Worm (Caenorhabditis elegans): ENCODE results near the gene Y39A3A.4.
A peak's percentile ranks its signal among the peaks of the same experiment; 100 is the strongest.
"Not testable (repeated sequence)": the region's sequence is repeated elsewhere in the genome, so short reads cannot be mapped to it uniquely, and the experiment has no call there.

Y39A3A.4 gene

DNA sequence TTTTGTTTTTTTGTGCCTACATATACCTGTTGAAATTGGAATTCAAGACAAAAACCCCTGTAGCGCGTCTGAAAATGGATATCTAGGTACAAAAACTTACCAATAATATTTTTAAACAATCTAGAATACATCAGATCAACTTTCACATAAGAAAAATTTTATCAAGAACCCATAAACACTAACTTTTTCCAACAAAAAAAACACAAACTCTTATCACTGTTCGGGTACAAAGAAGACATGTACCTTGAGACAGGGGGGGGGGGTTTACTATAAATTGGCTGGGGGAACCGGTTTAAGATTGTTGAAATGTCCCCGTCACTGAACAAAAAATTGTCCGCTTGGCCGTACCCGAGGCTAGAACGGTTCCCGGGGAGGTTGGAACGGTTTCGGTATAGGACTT lies 6.1 kb upstream of the Y39A3A.4 start, which contains the start of gene cpt-3:
Gene cpt-3 (plus strand): TSS at position 301 of the 400 bp plus-strand sequence.
- not testable (repeated sequence) for TF ChIP-seq B0336.3 (GFP tag; IDR thresholded peaks at IDR 0.05); F52B5.7 (tag; optimal IDR thresholded peaks at IDR 0.05); hmg-20 (GFP tag; IDR thresholded peaks at IDR 0.05)

DNA sequence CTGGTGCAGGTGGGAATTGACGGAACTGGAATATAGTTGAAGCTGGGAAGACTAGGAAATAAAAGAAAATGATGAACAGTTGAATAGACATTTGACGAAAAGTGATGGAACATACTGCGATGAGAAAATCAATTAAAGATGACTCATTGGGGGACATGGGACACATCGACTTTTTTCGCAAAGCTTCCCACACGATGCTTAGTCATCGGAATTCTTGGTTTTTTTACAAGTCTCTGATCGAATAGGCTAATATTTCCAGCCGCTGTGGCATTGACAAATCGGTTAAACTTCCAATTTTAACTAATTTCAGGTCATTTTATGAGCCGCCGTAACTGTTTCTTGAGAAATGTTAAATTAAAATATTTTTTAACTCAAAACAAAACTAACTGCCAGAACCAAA lies 8.1 kb downstream of the Y39A3A.4 start, which contains the start of gene Y39A3A.3:
Gene Y39A3A.3 (minus strand): TSS at position 101 of the 400 bp plus-strand sequence.
- TF ChIP-seq attf-3 (GFP tag; conservative IDR thresholded peaks at IDR 0.05) (no peak), rpc-1 (optimal IDR thresholded peaks at IDR 0.05) (no peak), rpc-1 (tag; optimal IDR thresholded peaks at IDR 0.05) (no peak), mcd-1 (GFP tag; IDR thresholded peaks at IDR 0.05) (no peak), dox-1 (GFP tag; IDR thresholded peaks at IDR 0.05) (no peak), lin-35 (GFP tag; optimal IDR thresholded peaks at IDR 0.05) (no peak), dpff-1 (tag; optimal IDR thresholded peaks at IDR 0.05) (no peak), repo-1 (tag; optimal IDR thresholded peaks at IDR 0.05) (no peak), ekl-4 (GFP tag; IDR thresholded peaks at IDR 0.05) (no peak), gei-17 (GFP tag; optimal IDR thresholded peaks at IDR 0.05) (no peak), sdz-38 (tag; optimal IDR thresholded peaks at IDR 0.05) (no peak)

DNA sequence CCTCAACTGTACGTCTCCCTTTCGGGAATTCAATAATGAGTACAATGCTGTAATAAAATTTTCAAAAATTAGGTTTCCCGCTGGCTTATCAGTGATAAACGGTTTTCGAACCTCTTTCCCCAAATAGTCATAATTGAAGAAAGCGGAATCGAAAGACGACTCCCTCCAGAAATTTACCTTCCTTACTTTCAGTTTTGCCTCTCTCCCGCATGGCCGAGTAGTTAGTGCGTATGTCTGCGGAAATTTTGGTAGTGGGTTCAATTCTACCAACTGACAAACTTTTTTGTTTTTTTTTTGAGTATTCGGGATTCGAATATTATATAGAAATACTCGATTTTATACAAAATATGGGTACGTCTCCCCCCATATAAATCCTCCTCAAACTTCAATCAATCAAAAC lies 11.5 kb downstream of the Y39A3A.4 start:
- peak; percentile 82 for TF ChIP-seq tbp1 (GFP tag; optimal IDR thresholded peaks at IDR 0.05)
- not testable (repeated sequence) for TF ChIP-seq rpc-1 (optimal IDR thresholded peaks at IDR 0.05)
- TF ChIP-seq rpc-1 (tag; optimal IDR thresholded peaks at IDR 0.05) = peak; percentile 56
- peak; percentile 62 for TF ChIP-seq B0261.1 (tag; optimal IDR thresholded peaks at IDR 0.05)
- TF ChIP-seq lin-26 (GFP tag; IDR thresholded peaks at IDR 0.05) = peak; percentile 79

DNA sequence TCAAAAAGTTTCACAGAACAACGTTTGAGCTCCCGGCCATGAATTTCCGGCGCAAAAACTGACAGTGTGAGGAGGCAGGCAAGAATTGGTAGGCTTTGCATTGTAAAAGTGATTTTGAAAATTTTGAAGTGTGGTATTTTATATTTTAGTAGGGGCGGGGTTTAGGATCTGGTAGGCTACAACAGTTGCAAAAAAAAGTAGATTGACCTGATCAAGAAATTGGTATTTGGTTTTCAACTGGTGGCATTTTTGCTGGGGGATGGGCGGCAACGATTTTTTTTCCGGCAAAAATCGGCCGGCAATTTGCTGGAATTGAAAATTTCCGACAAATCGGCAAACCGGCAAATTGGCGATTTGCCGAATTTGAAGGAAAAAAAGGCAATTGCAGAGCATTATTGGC lies 15.5 kb downstream of the Y39A3A.4 start, which contains the start of gene ins-16:
Gene ins-16 (minus strand): TSS at position 101 of the 400 bp plus-strand sequence.
- no peak for TF ChIP-seq B0261.1 (tag; optimal IDR thresholded peaks at IDR 0.05)
- TF ChIP-seq dpff-1 (tag; optimal IDR thresholded peaks at IDR 0.05) = no peak
- no peak for TF ChIP-seq rcor-1 (GFP tag; IDR thresholded peaks at IDR 0.05)
- TF ChIP-seq bed-2 (GFP tag; IDR thresholded peaks at IDR 0.05) = no peak
- no peak for TF ChIP-seq chd-7 (tag; optimal IDR thresholded peaks at IDR 0.05)
- TF ChIP-seq snpc-4 (GFP tag; optimal IDR thresholded peaks at IDR 0.05) = no peak
- TF ChIP-seq snpc-4 (tag; optimal IDR thresholded peaks at IDR 0.05) = no peak
- TF ChIP-seq him-1 (tag; optimal IDR thresholded peaks at IDR 0.05) = no peak
- TF ChIP-seq Y53F4B.3 (GFP tag; IDR thresholded peaks at IDR 0.05) = no peak
- TF ChIP-seq nhr-90 (tag; optimal IDR thresholded peaks at IDR 0.05) = no peak
- TF ChIP-seq ZK185.1 (tag; optimal IDR thresholded peaks at IDR 0.05; ENCODE audit: poor library complexity, severe bottlenecking) = no peak
- TF ChIP-seq ceh-79 (tag; optimal IDR thresholded peaks at IDR 0.05) = no peak
- no peak for TF ChIP-seq lin-54 (GFP tag; optimal IDR thresholded peaks at IDR 0.05)
- no peak for TF ChIP-seq efl-1 (GFP tag; optimal IDR thresholded peaks at IDR 0.05)
- TF ChIP-seq ztf-26 (tag; optimal IDR thresholded peaks at IDR 0.05) = no peak
- TF ChIP-seq let-607 (tag; optimal IDR thresholded peaks at IDR 0.05) = no peak
- TF ChIP-seq ceh-58 (GFP tag; IDR thresholded peaks at IDR 0.05) = no peak
- TF ChIP-seq attf-3 (GFP tag; conservative IDR thresholded peaks at IDR 0.05) = no peak
- no peak for TF ChIP-seq dox-1 (GFP tag; IDR thresholded peaks at IDR 0.05)
- TF ChIP-seq ceh-91 (GFP tag; IDR thresholded peaks at IDR 0.05) = no peak

DNA sequence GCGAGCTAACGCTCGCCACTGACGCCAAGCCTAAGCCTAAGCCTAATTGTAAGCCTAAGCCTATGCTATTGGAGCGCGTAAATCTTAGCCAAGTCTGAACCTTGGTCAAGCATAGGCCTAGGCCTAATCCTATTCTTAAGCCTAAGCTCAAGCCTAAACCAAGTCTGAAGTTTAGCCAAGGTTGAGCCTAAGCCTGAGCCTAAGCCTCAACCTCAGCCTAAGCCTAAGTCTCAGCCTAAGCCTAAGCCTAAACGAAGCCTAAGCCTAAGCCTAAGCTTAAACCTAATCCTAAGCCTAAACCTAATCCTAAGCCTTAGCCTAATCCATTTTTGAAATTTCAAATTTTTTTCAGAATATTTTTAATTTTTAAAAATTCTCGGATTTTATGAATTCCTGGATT lies 16.3 kb downstream of the Y39A3A.4 start:
- TF ChIP-seq him-1 (tag; optimal IDR thresholded peaks at IDR 0.05) = no peak
- TF ChIP-seq ceh-40 (GFP tag; IDR thresholded peaks at IDR 0.05) = no peak
- no peak for TF ChIP-seq zfh-2 (GFP tag; conservative IDR thresholded peaks at IDR 0.05)
- no peak for TF ChIP-seq F57A8.1 (GFP tag; optimal IDR thresholded peaks at IDR 0.05)
- no peak for TF ChIP-seq hmg-1.2 (GFP tag; IDR thresholded peaks at IDR 0.05)
- TF ChIP-seq rpc-1 (optimal IDR thresholded peaks at IDR 0.05) = no peak
- no peak for TF ChIP-seq rpc-1 (tag; optimal IDR thresholded peaks at IDR 0.05)
- TF ChIP-seq Y53G8AR.9 (GFP tag; conservative IDR thresholded peaks at IDR 0.05) = no peak
- TF ChIP-seq tbp1 (GFP tag; optimal IDR thresholded peaks at IDR 0.05) = no peak
- TF ChIP-seq ztf-6 (GFP tag; IDR thresholded peaks at IDR 0.05) = no peak
- TF ChIP-seq dox-1 (GFP tag; IDR thresholded peaks at IDR 0.05) = no peak
- TF ChIP-seq hlh-12 (tag; optimal IDR thresholded peaks at IDR 0.05) = no peak
- TF ChIP-seq Y56A3A.18 (GFP tag; IDR thresholded peaks at IDR 0.05) = no peak
- TF ChIP-seq attf-6 (GFP tag; IDR thresholded peaks at IDR 0.05) = no peak
- no peak for TF ChIP-seq zim-3 (tag; optimal IDR thresholded peaks at IDR 0.05)
- TF ChIP-seq akir-1 (GFP tag; optimal IDR thresholded peaks at IDR 0.05) = no peak

Data from whole organism, young adult.